Worm (Caenorhabditis elegans) whole organism, L2 larva: ENCODE measurements around the gene ccz-1.

Source experiments
- ceh-82 ChIP-seq: fragments of 150-350 bp; optimal IDR thresholded peaks from 2 replicates; lab custom pipeline; 2014; ENCODE audit warnings: missing biosample characterization, missing genetic modification characterization
- elt-1 ChIP-seq: fragments of 150-350 bp; optimal IDR thresholded peaks from 2 replicates; lab custom pipeline; 2014; ENCODE audit warnings: missing biosample characterization, missing genetic modification characterization
- elt-3 ChIP-seq: sonication (generic microtip); optimal IDR thresholded peaks from 2 replicates; lab custom pipeline; 2017; ENCODE audit warnings: missing biosample characterization, missing genetic modification characterization
- fos-1 ChIP-seq: fragments of 150-350 bp; optimal IDR thresholded peaks from 2 replicates; lab custom pipeline; 2014; ENCODE audit warnings: missing biosample characterization, missing genetic modification characterization
- nhr-237 ChIP-seq: fragments of 150-350 bp; optimal IDR thresholded peaks from 2 replicates; lab custom pipeline; 2014; ENCODE audit warnings: missing biosample characterization, missing genetic modification characterization
- unc-39 ChIP-seq: fragments of 150-350 bp; optimal IDR thresholded peaks from 2 replicates; lab custom pipeline; 2014; ENCODE audit warnings: missing biosample characterization, missing genetic modification characterization
- unc-55 ChIP-seq: fragments of 150-350 bp; sonication (generic microtip); optimal IDR thresholded peaks from 3 replicates; lab custom pipeline; 2014; ENCODE audit warnings: missing biosample characterization, missing genetic modification reagents, missing genetic modification characterization
- unc-62 ChIP-seq: fragments of 150-350 bp; optimal IDR thresholded peaks from 2 replicates; lab custom pipeline; 2014; ENCODE audit warnings: missing biosample characterization, missing genetic modification reagents, missing genetic modification characterization

ce11 chrV:13716531-13716930 lies 37.9 kb downstream of the ccz-1 start, which contains the start of gene T01D3.6:
- TF ChIP-seq ceh-82 (no peak), elt-1 (tag; lab: Kevin White, UChicago) (no peak), fos-1 (peak; percentile 88), unc-62 (no peak), unc-55 (GFP tag; lab: Kevin White, UChicago) (no peak), nhr-237 (no peak), elt-3 (tag; lab: Kevin White, UChicago) (no peak), unc-39 (tag; lab: Kevin White, UChicago) (no peak)
